Fruit fly (Drosophila melanogaster) whole organism, embryonic: ENCODE data around the gene WDR79.
A peak's percentile ranks its signal among the peaks of the same experiment; 100 is the strongest.

Source experiments
- Abd-B ChIP-seq: fragments of 200-800 bp; sonication (Bioruptor generic); optimal IDR thresholded peaks from 2 replicates; lab custom pipeline; 2018; ENCODE audit warnings: missing biosample characterization, mild to moderate bottlenecking, missing genetic modification characterization, moderate library complexity
- Atf-2 ChIP-seq: fragments of 200-800 bp; sonication (Bioruptor generic); optimal IDR thresholded peaks from 2 replicates; lab custom pipeline; 2016; ENCODE audit warnings: missing biosample characterization, missing genetic modification characterization
- Blimp-1 ChIP-seq: fragments of 200-800 bp; sonication (Bioruptor generic); optimal IDR thresholded peaks from 3 replicates; lab custom pipeline; 2018; ENCODE audit warnings: missing biosample characterization, missing genetic modification characterization, mild to moderate bottlenecking, moderate library complexity, missing genetic modification reagents
- CG10543 ChIP-seq: fragments of 200-800 bp; sonication (Bioruptor generic); optimal IDR thresholded peaks from 3 replicates; lab custom pipeline; 2017; ENCODE audit warnings: missing biosample characterization, mild to moderate bottlenecking, missing genetic modification characterization, moderate library complexity
- CG12155 ChIP-seq: fragments of 200-800 bp; sonication (Bioruptor generic); optimal IDR thresholded peaks from 3 replicates; lab custom pipeline; 2016; ENCODE audit warnings: missing biosample characterization, missing genetic modification characterization
- CG13287 ChIP-seq: fragments of 200-800 bp; sonication (Bioruptor generic); IDR thresholded peaks from 2 replicates; pipeline ENCODE4 v1.3.6; 2022; ENCODE audit warnings: missing biosample characterization, missing genetic modification characterization; ENCODE audit not compliant: partially characterized antibody
- CG1603 ChIP-seq: fragments of 200-800 bp; sonication (Bioruptor generic); optimal IDR thresholded peaks from 2 replicates; lab custom pipeline; 2019; ENCODE audit warnings: missing biosample characterization, mild to moderate bottlenecking, missing genetic modification characterization, moderate library complexity
- CG17612 ChIP-seq: fragments of 200-800 bp; sonication (Bioruptor generic); IDR thresholded peaks from 2 replicates; pipeline ENCODE4 v1.3.6; 2022; ENCODE audit warnings: missing biosample characterization, missing genetic modification characterization
- CG1832 ChIP-seq: fragments of 200-800 bp; sonication (Bioruptor generic); optimal IDR thresholded peaks from 2 replicates; lab custom pipeline; 2017; ENCODE audit warnings: missing biosample characterization, mild to moderate bottlenecking, missing genetic modification characterization, inconsistent platforms
- CG2116 ChIP-seq: fragments of 200-800 bp; sonication (Bioruptor generic); optimal IDR thresholded peaks from 3 replicates; lab custom pipeline; 2018; ENCODE audit warnings: missing biosample characterization, mild to moderate bottlenecking, missing genetic modification characterization
- CG31365 ChIP-seq: fragments of 200-800 bp; sonication (Bioruptor generic); optimal IDR thresholded peaks from 2 replicates; lab custom pipeline; 2018; ENCODE audit warnings: missing biosample characterization, mild to moderate bottlenecking, missing genetic modification characterization
- CG32767 ChIP-seq: fragments of 200-800 bp; sonication (Bioruptor generic); IDR thresholded peaks from 2 replicates; pipeline ENCODE4 v1.3.6; 2022; ENCODE audit warnings: missing biosample characterization, missing genetic modification characterization
- CG33557 ChIP-seq: fragments of 200-800 bp; sonication (Bioruptor generic); optimal IDR thresholded peaks from 2 replicates; lab custom pipeline; 2019; ENCODE audit warnings: missing biosample characterization, mild to moderate bottlenecking, missing genetic modification characterization, moderate library complexity
- CG4617 ChIP-seq: fragments of 200-800 bp; sonication (Bioruptor generic); optimal IDR thresholded peaks from 3 replicates; lab custom pipeline; 2016; ENCODE audit warnings: missing biosample characterization, missing genetic modification characterization, borderline replicate concordance
- CG6272 ChIP-seq: fragments of 200-800 bp; sonication (Bioruptor generic); IDR thresholded peaks from 2 replicates; pipeline ENCODE4 v1.3.6; 2022; ENCODE audit warnings: missing biosample characterization, missing genetic modification characterization
- CG7271 ChIP-seq: fragments of 200-800 bp; sonication (Bioruptor generic); optimal IDR thresholded peaks from 2 replicates; lab custom pipeline; 2018; ENCODE audit warnings: missing biosample characterization, mild to moderate bottlenecking, missing genetic modification characterization, moderate library complexity
- CG7556 ChIP-seq: fragments of 200-800 bp; sonication (Bioruptor generic); optimal IDR thresholded peaks from 2 replicates; lab custom pipeline; 2017; ENCODE audit warnings: missing biosample characterization, mild to moderate bottlenecking, missing genetic modification characterization
- CG8089 ChIP-seq: fragments of 200-800 bp; sonication (Bioruptor generic); optimal IDR thresholded peaks from 3 replicates; lab custom pipeline; 2016; ENCODE audit warnings: missing biosample characterization, missing genetic modification characterization
- Camta ChIP-seq: fragments of 200-800 bp; sonication (Bioruptor generic); optimal IDR thresholded peaks from 2 replicates; lab custom pipeline; 2016; ENCODE audit warnings: missing biosample characterization, missing genetic modification characterization
- CkIIα-i1 ChIP-seq: fragments of 200-800 bp; sonication (Bioruptor generic); IDR thresholded peaks from 2 replicates; pipeline ENCODE4 v1.3.6; 2022; ENCODE audit warnings: missing biosample characterization, missing genetic modification characterization
- CoRest ChIP-seq: fragments of 200-800 bp; sonication (Bioruptor generic); optimal IDR thresholded peaks from 3 replicates; lab custom pipeline; 2018; ENCODE audit warnings: missing biosample characterization, mild to moderate bottlenecking, missing genetic modification characterization, moderate library complexity
- D19B ChIP-seq: fragments of 200-800 bp; sonication (Bioruptor generic); optimal IDR thresholded peaks from 2 replicates; lab custom pipeline; 2017; ENCODE audit warnings: missing biosample characterization, mild to moderate bottlenecking, missing genetic modification characterization
- HLH54F ChIP-seq: fragments of 200-800 bp; sonication (Bioruptor generic); optimal IDR thresholded peaks from 3 replicates; lab custom pipeline; 2016; ENCODE audit warnings: missing biosample characterization, missing genetic modification characterization
- HLHmδ ChIP-seq: fragments of 200-800 bp; sonication (Bioruptor generic); optimal IDR thresholded peaks from 2 replicates; lab custom pipeline; 2018; ENCODE audit warnings: missing biosample characterization, mild to moderate bottlenecking, missing genetic modification characterization, moderate library complexity
- Kr ChIP-seq: fragments of 200-800 bp; sonication (Bioruptor generic); optimal IDR thresholded peaks from 2 replicates; lab custom pipeline; 2017; ENCODE audit warnings: missing biosample characterization, mild to moderate bottlenecking, missing genetic modification characterization
- Myb ChIP-seq: fragments of 200-800 bp; sonication (Bioruptor generic); optimal IDR thresholded peaks from 2 replicates; lab custom pipeline; 2016; ENCODE audit warnings: missing biosample characterization, missing genetic modification characterization
- Optix ChIP-seq: fragments of 200-800 bp; sonication (Bioruptor generic); IDR thresholded peaks from 3 replicates; pipeline ENCODE4 v1.3.6; 2022; ENCODE audit warnings: missing biosample characterization, missing genetic modification characterization
- Ptx1 ChIP-seq: fragments of 200-800 bp; sonication (Bioruptor generic); IDR thresholded peaks from 2 replicates; pipeline ENCODE4 v1.3.6; 2022; ENCODE audit warnings: missing biosample characterization, missing genetic modification characterization
- Sry-δ ChIP-seq: fragments of 200-800 bp; sonication (Bioruptor generic); optimal IDR thresholded peaks from 2 replicates; lab custom pipeline; 2016; ENCODE audit warnings: missing biosample characterization, missing genetic modification characterization
- Ssrp ChIP-seq: fragments of 200-800 bp; sonication (Bioruptor generic); optimal IDR thresholded peaks from 2 replicates; lab custom pipeline; 2018; ENCODE audit warnings: missing biosample characterization, mild to moderate bottlenecking, missing genetic modification characterization, moderate library complexity
- aop ChIP-seq: fragments of 200-800 bp; sonication (Bioruptor generic); IDR thresholded peaks from 2 replicates; pipeline ENCODE4 v1.3.6; 2022; ENCODE audit warnings: missing biosample characterization, missing genetic modification characterization
- bcd ChIP-seq: fragments of 200-800 bp; sonication (Bioruptor generic); optimal IDR thresholded peaks from 2 replicates; lab custom pipeline; 2017; ENCODE audit warnings: missing biosample characterization, mild to moderate bottlenecking, missing genetic modification characterization
- chinmo ChIP-seq: fragments of 200-800 bp; sonication (Bioruptor generic); IDR thresholded peaks from 4 replicates; pipeline ENCODE4 v1.3.6; 2022; ENCODE audit warnings: missing biosample characterization, missing genetic modification characterization; ENCODE audit not compliant: partially characterized antibody
- ci ChIP-seq: fragments of 200-800 bp; sonication (Bioruptor generic); IDR thresholded peaks from 3 replicates; pipeline ENCODE4 v1.3.6; 2022; ENCODE audit warnings: missing biosample characterization, missing genetic modification characterization
- dan ChIP-seq: fragments of 200-800 bp; sonication (Bioruptor generic); IDR thresholded peaks from 2 replicates; pipeline ENCODE4 v1.3.6; 2022; ENCODE audit warnings: missing biosample characterization, missing genetic modification characterization
- en ChIP-seq: fragments of 200-800 bp; sonication (Bioruptor generic); optimal IDR thresholded peaks from 2 replicates; lab custom pipeline; 2016; ENCODE audit warnings: missing biosample characterization, missing genetic modification characterization
- fd102C ChIP-seq: fragments of 200-800 bp; sonication (Bioruptor generic); optimal IDR thresholded peaks from 2 replicates; lab custom pipeline; 2018; ENCODE audit warnings: missing biosample characterization, mild to moderate bottlenecking, missing genetic modification characterization, moderate library complexity
- h ChIP-seq: fragments of >200 bp; optimal IDR thresholded peaks from 2 replicates; lab custom pipeline; 2017
- hkb ChIP-seq, 2 experiments: fragments of 200-800 bp in 1 of 2; fragments of >200 bp in 1 of 2; sonication (Bioruptor generic) in 1 of 2; IDR thresholded peaks in 1 of 2; optimal IDR thresholded peaks in 1 of 2; 2 replicates each; pipeline versions ENCODE4 v1.3.6 to Lab custom; 2017 to 2022; ENCODE audit warnings: missing biosample characterization in 1 of 2, missing genetic modification characterization in 1 of 2
- lmd ChIP-seq: fragments of 200-800 bp; sonication (Bioruptor generic); IDR thresholded peaks from 2 replicates; pipeline ENCODE4 v1.3.6; 2022; ENCODE audit warnings: missing biosample characterization, missing genetic modification characterization
- mld ChIP-seq: fragments of 200-800 bp; sonication (Bioruptor generic); IDR thresholded peaks from 3 replicates; pipeline ENCODE4 v1.3.6; 2022; ENCODE audit warnings: missing biosample characterization, missing genetic modification characterization; ENCODE audit not compliant: partially characterized antibody
- nom ChIP-seq: fragments of 200-800 bp; sonication (Bioruptor generic); optimal IDR thresholded peaks from 2 replicates; lab custom pipeline; 2017; ENCODE audit warnings: missing biosample characterization, missing genetic modification characterization, mild to moderate bottlenecking, moderate library complexity, missing genetic modification reagents
- odd ChIP-seq: fragments of 200-800 bp; sonication (Bioruptor generic); optimal IDR thresholded peaks from 2 replicates; lab custom pipeline; 2017; ENCODE audit warnings: missing biosample characterization, mild to moderate bottlenecking, missing genetic modification characterization
- row ChIP-seq: fragments of 200-800 bp; sonication (Bioruptor generic); IDR thresholded peaks from 3 replicates; pipeline ENCODE4 v1.3.6; 2022; ENCODE audit warnings: missing biosample characterization, missing genetic modification characterization
- shn ChIP-seq: fragments of 200-800 bp; sonication (Bioruptor generic); optimal IDR thresholded peaks from 3 replicates; lab custom pipeline; 2016; ENCODE audit warnings: missing biosample characterization, missing genetic modification characterization
- slbo ChIP-seq: fragments of 200-800 bp; sonication (Bioruptor generic); IDR thresholded peaks from 2 replicates; pipeline ENCODE4 v1.3.6; 2022; ENCODE audit warnings: missing biosample characterization, missing genetic modification characterization
- usp ChIP-seq: fragments of >200 bp; optimal IDR thresholded peaks from 2 replicates; lab custom pipeline; 2017; ENCODE audit warnings: missing biosample characterization, missing genetic modification characterization
- zf30C ChIP-seq: fragments of 200-800 bp; sonication (Bioruptor generic); optimal IDR thresholded peaks from 3 replicates; lab custom pipeline; 2018; ENCODE audit warnings: missing biosample characterization, mild to moderate bottlenecking, missing genetic modification characterization

The WDR79 gene

DNA sequence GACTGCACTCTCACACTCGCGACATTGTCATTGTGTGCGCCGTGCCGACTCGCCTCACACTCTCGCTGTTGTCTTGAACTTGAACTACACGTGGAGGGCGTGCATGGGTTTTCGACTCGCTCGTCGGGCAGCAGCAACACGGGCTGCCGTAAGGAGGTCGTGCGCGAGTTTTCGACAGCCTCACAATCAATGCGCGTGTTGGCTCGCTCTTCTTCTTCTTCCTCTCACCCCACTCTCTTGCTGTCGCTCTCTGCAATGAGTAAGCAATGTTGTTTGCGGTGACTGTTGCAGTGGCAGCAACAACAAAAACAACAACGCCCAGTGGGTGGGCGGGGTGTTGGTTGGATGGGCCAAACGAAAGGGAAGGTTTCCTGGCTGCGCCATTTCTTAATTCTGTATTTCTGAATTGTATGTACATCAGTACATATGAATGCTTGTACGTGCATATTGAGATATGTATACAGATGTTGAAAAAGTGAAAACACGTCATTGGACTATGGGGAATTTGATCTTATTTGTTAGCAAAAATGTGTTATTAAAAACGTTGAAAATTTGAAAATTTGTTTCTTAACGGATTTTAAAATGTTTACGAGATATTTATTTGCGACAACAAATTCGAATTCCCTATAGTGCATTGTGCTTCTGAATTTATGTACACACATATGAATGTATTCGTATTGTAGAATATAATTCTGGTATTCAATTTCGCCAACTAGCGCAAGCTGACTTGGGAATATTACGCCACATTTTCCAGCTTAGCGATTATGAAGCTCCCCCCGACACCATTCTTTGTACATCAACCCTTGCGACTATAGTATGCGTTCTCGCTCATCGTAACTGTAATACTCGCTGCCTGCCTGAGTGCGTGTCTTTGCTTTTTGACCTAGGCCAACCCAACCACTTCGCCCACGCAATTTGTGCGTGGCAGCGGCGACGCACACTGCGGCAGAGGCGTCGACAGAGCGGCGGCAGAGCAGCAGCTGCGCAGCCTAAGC lies 38.9 kb downstream of the WDR79 start (continued):
- TF ChIP-seq Myb (GFP tag; lab: Kevin White, UChicago) (peak; percentile 31), Blimp-1 (GFP tag; lab: Kevin White, UChicago) (peak; percentile 97), CG17612 (GFP tag; lab: Robert Waterston, UW) (no peak), CG10543 (GFP tag; lab: Kevin White, UChicago) (peak; percentile 98), CG12155 (GFP tag; lab: Kevin White, UChicago) (peak; percentile 100), fd102C (GFP tag; lab: Kevin White, UChicago) (peak; percentile 29), CG7556 (GFP tag; lab: Kevin White, UChicago) (peak; percentile 68), aop (no peak), row (peak; percentile 14; the same call in 2 of the 3 replicates), CkIIα-i1 (GFP tag; lab: Robert Waterston, UW) (no peak), Camta (GFP tag; lab: Kevin White, UChicago) (no peak), mld (GFP tag; lab: Robert Waterston, UW) (no peak), CG33557 (GFP tag; lab: Kevin White, UChicago) (peak; percentile 50), CG1603 (tag; lab: Kevin White, UChicago) (peak; percentile 15), Ptx1 (no peak), Kr (peak; percentile 65), odd (GFP tag; lab: Kevin White, UChicago) (no peak), CoRest (peak; percentile 0), Optix (GFP tag; lab: Robert Waterston, UW) (no peak), CG6272 (GFP tag; lab: Robert Waterston, UW) (no peak), HLHmδ (GFP tag; lab: Kevin White, UChicago) (peak; percentile 69), CG7271 (tag; lab: Kevin White, UChicago) (no peak), CG1832 (GFP tag; lab: Kevin White, UChicago) (no peak), Atf-2 (GFP tag; lab: Kevin White, UChicago) (no peak), chinmo (GFP tag; lab: Robert Waterston, UW) (peak; percentile 100), h (lab: Kevin White, UChicago) (no peak), ci (GFP tag; lab: Robert Waterston, UW) (peak; percentile 74), CG8089 (GFP tag; lab: Kevin White, UChicago) (no peak), shn (no peak), HLH54F (no peak), CG4617 (no peak), CG32767 (GFP tag; lab: Robert Waterston, UW) (peak; percentile 88), CG2116 (GFP tag; lab: Kevin White, UChicago) (no peak), slbo (GFP tag; lab: Robert Waterston, UW) (peak; percentile 15; the same call in 1 of the 2 replicates), CG13287 (GFP tag; lab: Robert Waterston, UW) (peak; percentile 64; the same call in 1 of the 2 replicates), Abd-B (GFP tag; lab: Kevin White, UChicago) (no peak), zf30C (peak; percentile 29), bcd (GFP tag; lab: Kevin White, UChicago) (peak; percentile 24), Sry-δ (no peak), hkb (optimal IDR thresholded peaks at IDR 0.05; lab: Kevin White, UChicago) (no peak), hkb (GFP tag; IDR thresholded peaks at IDR 0.05; lab: Robert Waterston, UW) (0 out of 2 replicates have a peak, but pooled peaks have one; percentile 11), usp (GFP tag; lab: Kevin White, UChicago) (no peak), CG31365 (no peak), en (GFP tag; lab: Kevin White, UChicago) (no peak), dan (GFP tag; lab: Robert Waterston, UW) (no peak), D19B (no peak), lmd (GFP tag; lab: Robert Waterston, UW) (peak; percentile 25; the same call in 1 of the 2 replicates), Ssrp (tag; lab: Kevin White, UChicago) (peak; percentile 27), nom (GFP tag; lab: Kevin White, UChicago) (no peak)
